Worm (Caenorhabditis elegans) whole organism, L1 larva: ENCODE measurements around the gene vrk-1.

Source experiments
- ama-1 ChIP-seq: fragments of 150-350 bp; optimal IDR thresholded peaks from 2 replicates; lab custom pipeline; 2014
- blmp-1 ChIP-seq: fragments of 150-350 bp; optimal IDR thresholded peaks from 2 replicates; lab custom pipeline; 2014; ENCODE audit warnings: missing biosample characterization, missing genetic modification characterization
- ceh-82 ChIP-seq, 3 experiments: fragments of 150-350 bp in 1 of 3; sonication (generic microtip) in 2 of 3; optimal IDR thresholded peaks; 2 replicates each; lab custom pipeline; 2014 to 2017; ENCODE audit warnings: missing biosample characterization in 3 of 3, missing genetic modification characterization in 3 of 3
- dsc-1 ChIP-seq: sonication (generic microtip); optimal IDR thresholded peaks from 2 replicates; lab custom pipeline; 2016; ENCODE audit warnings: mild to moderate bottlenecking, missing genetic modification characterization, missing compliant biosample characterization
- efl-1 ChIP-seq, 4 experiments: fragments of 150-350 bp; optimal IDR thresholded peaks in 3 of 4; peaks in 1 of 4; 1 replicate in 1 of 4; 2 replicates in 3 of 4; lab custom pipeline; 2014; ENCODE audit warnings: missing biosample characterization in 2 of 4, missing genetic modification characterization in 2 of 4, missing genetic modification reagents in 2 of 4
- efl-3 ChIP-seq: fragments of 200-800 bp; sonication (Bioruptor generic); optimal IDR thresholded peaks from 2 replicates; lab custom pipeline; 2018; ENCODE audit warnings: mild to moderate bottlenecking, missing genetic modification characterization, missing compliant biosample characterization
- elt-2 ChIP-seq: sonication (generic microtip); optimal IDR thresholded peaks from 2 replicates; lab custom pipeline; 2016; ENCODE audit warnings: missing genetic modification characterization, mild to moderate bottlenecking, inconsistent platforms, missing compliant biosample characterization, missing genetic modification reagents
- elt-3 ChIP-seq, 6 experiments: fragments of 150-350 bp in 1 of 6; sonication (generic microtip); optimal IDR thresholded peaks; 2 replicates each; lab custom pipeline; 2017 to 2018; ENCODE audit warnings: missing biosample characterization in 6 of 6, missing genetic modification characterization in 6 of 6, inconsistent platforms in 1 of 6
- fkh-8 ChIP-seq: sonication (generic microtip); optimal IDR thresholded peaks from 2 replicates; lab custom pipeline; 2016; ENCODE audit warnings: mild to moderate bottlenecking, missing genetic modification characterization, missing compliant biosample characterization
- hlh-4 ChIP-seq: sonication (generic microtip); optimal IDR thresholded peaks from 2 replicates; lab custom pipeline; 2016; ENCODE audit warnings: mild to moderate bottlenecking, missing genetic modification characterization, missing compliant biosample characterization
- hpl-2 ChIP-seq: fragments of 150-350 bp; optimal IDR thresholded peaks from 2 replicates; lab custom pipeline; 2014; ENCODE audit warnings: missing biosample characterization, missing genetic modification reagents, missing genetic modification characterization
- jun-1 ChIP-seq: fragments of 150-350 bp; optimal IDR thresholded peaks from 2 replicates; lab custom pipeline; 2014; ENCODE audit warnings: missing biosample characterization, missing genetic modification reagents, missing genetic modification characterization
- lin-13 ChIP-seq: fragments of 150-350 bp; optimal IDR thresholded peaks from 2 replicates; lab custom pipeline; 2014; ENCODE audit warnings: missing biosample characterization, missing genetic modification reagents, missing genetic modification characterization
- lin-14 ChIP-seq: fragments of 200-800 bp; sonication (Bioruptor generic); optimal IDR thresholded peaks from 2 replicates; lab custom pipeline; 2018; ENCODE audit warnings: mild to moderate bottlenecking, missing genetic modification characterization, moderate library complexity, missing compliant biosample characterization
- lin-15B ChIP-seq: fragments of 150-350 bp; sonication (generic microtip); optimal IDR thresholded peaks from 3 replicates; lab custom pipeline; 2014; ENCODE audit warnings: missing biosample characterization, missing genetic modification characterization
- lin-35 ChIP-seq, 2 experiments: fragments of 150-350 bp; optimal IDR thresholded peaks; 2 replicates each; lab custom pipeline; 2014; ENCODE audit warnings: missing biosample characterization in 2 of 2, missing genetic modification characterization in 2 of 2, missing genetic modification reagents in 2 of 2
- lsy-2 ChIP-seq, 2 experiments: fragments of 150-350 bp; optimal IDR thresholded peaks; 2 replicates each; lab custom pipeline; 2014; ENCODE audit warnings: missing biosample characterization in 2 of 2, missing genetic modification characterization in 2 of 2
- mab-9 ChIP-seq: fragments of 200-800 bp; sonication (Bioruptor generic); IDR thresholded peaks from 2 replicates; pipeline ENCODE4 v1.3.6; 2022; ENCODE audit warnings: missing genetic modification reagents, missing genetic modification characterization, missing compliant biosample characterization
- mdl-1 ChIP-seq, 2 experiments: fragments of 150-350 bp; optimal IDR thresholded peaks; 2 replicates each; lab custom pipeline; 2014 to 2017; ENCODE audit warnings: missing biosample characterization in 2 of 2, missing genetic modification characterization in 2 of 2, inconsistent platforms in 1 of 2
- mef-2 ChIP-seq: fragments of 150-350 bp; optimal IDR thresholded peaks from 2 replicates; lab custom pipeline; 2014; ENCODE audit warnings: missing biosample characterization, missing genetic modification characterization
- mep-1 ChIP-seq: fragments of 150-350 bp; optimal IDR thresholded peaks from 2 replicates; lab custom pipeline; 2014; ENCODE audit warnings: missing biosample characterization, missing genetic modification characterization
- nhr-19 ChIP-seq: fragments of 200-800 bp; sonication (Bioruptor generic); conservative IDR thresholded peaks from 2 replicates; pipeline ENCODE4 v1.3.6; 2022; ENCODE audit warnings: missing genetic modification characterization, missing compliant biosample characterization
- nhr-20 ChIP-seq: sonication (generic microtip); optimal IDR thresholded peaks from 2 replicates; lab custom pipeline; 2016; ENCODE audit warnings: mild to moderate bottlenecking, missing genetic modification characterization, missing compliant biosample characterization
- nhr-28 ChIP-seq: fragments of 150-350 bp; optimal IDR thresholded peaks from 2 replicates; lab custom pipeline; 2014; ENCODE audit warnings: missing biosample characterization, missing genetic modification characterization
- nhr-47 ChIP-seq: sonication (generic microtip); optimal IDR thresholded peaks from 2 replicates; lab custom pipeline; 2016; ENCODE audit warnings: mild to moderate bottlenecking, missing genetic modification characterization, moderate library complexity, missing compliant biosample characterization
- nhr-71 ChIP-seq: sonication (generic microtip); optimal IDR thresholded peaks from 2 replicates; lab custom pipeline; 2016; ENCODE audit warnings: mild to moderate bottlenecking, missing genetic modification characterization, moderate library complexity, missing compliant biosample characterization
- nhr-77 ChIP-seq: fragments of 150-350 bp; optimal IDR thresholded peaks from 2 replicates; lab custom pipeline; 2014; ENCODE audit warnings: missing biosample characterization, missing genetic modification characterization
- nhr-84 ChIP-seq: sonication (generic microtip); optimal IDR thresholded peaks from 2 replicates; lab custom pipeline; 2017; ENCODE audit warnings: missing biosample characterization, missing genetic modification characterization
- nhr-85 ChIP-seq: sonication (generic microtip); peaks from one replicate; lab custom pipeline; 2016; ENCODE audit warnings: missing genetic modification characterization, inconsistent platforms, missing compliant biosample characterization
- nhr-90 ChIP-seq: sonication (generic microtip); optimal IDR thresholded peaks from 2 replicates; lab custom pipeline; 2016; ENCODE audit warnings: mild to moderate bottlenecking, missing genetic modification characterization, missing compliant biosample characterization; ENCODE audit not compliant: poor library complexity
- pag-3 ChIP-seq: sonication (generic microtip); optimal IDR thresholded peaks from 2 replicates; lab custom pipeline; 2017; ENCODE audit warnings: missing genetic modification characterization, mild to moderate bottlenecking, missing compliant biosample characterization, antibody characterized with exemption, borderline replicate concordance; ENCODE audit not compliant: insufficient read depth
- pax-3 ChIP-seq: fragments of 200-800 bp; sonication (Bioruptor generic); optimal IDR thresholded peaks from 2 replicates; lab custom pipeline; 2018; ENCODE audit warnings: mild to moderate bottlenecking, missing genetic modification characterization, moderate library complexity, missing compliant biosample characterization
- pqm-1 ChIP-seq: sonication (generic microtip); optimal IDR thresholded peaks from 3 replicates; lab custom pipeline; 2017; ENCODE audit warnings: missing biosample characterization, missing genetic modification characterization
- snu-23 ChIP-seq: sonication (generic microtip); optimal IDR thresholded peaks from 2 replicates; lab custom pipeline; 2016; ENCODE audit warnings: missing genetic modification characterization, missing compliant biosample characterization
- sox-4 ChIP-seq: sonication (generic microtip); optimal IDR thresholded peaks from 2 replicates; lab custom pipeline; 2016; ENCODE audit warnings: missing genetic modification characterization, missing compliant biosample characterization
- sup-37 ChIP-seq: fragments of 200-800 bp; sonication (Bioruptor generic); optimal IDR thresholded peaks from 2 replicates; lab custom pipeline; 2018; ENCODE audit warnings: mild to moderate bottlenecking, missing genetic modification characterization, missing compliant biosample characterization
- unc-130 ChIP-seq: fragments of 150-350 bp; optimal IDR thresholded peaks from 2 replicates; lab custom pipeline; 2017; ENCODE audit warnings: missing biosample characterization, missing genetic modification characterization, inconsistent platforms
- unc-62 ChIP-seq: fragments of 150-350 bp; optimal IDR thresholded peaks from 2 replicates; lab custom pipeline; 2014; ENCODE audit warnings: missing biosample characterization, missing genetic modification reagents, missing genetic modification characterization
- unc-86 ChIP-seq: sonication (generic microtip); optimal IDR thresholded peaks from 2 replicates; lab custom pipeline; 2016; ENCODE audit warnings: missing genetic modification characterization, missing compliant biosample characterization
- zip-4 ChIP-seq: fragments of 200-800 bp; sonication (Bioruptor generic); optimal IDR thresholded peaks from 2 replicates; lab custom pipeline; 2018; ENCODE audit warnings: mild to moderate bottlenecking, missing genetic modification characterization, moderate library complexity, missing compliant biosample characterization
- ztf-4 ChIP-seq: fragments of 150-350 bp; optimal IDR thresholded peaks from 2 replicates; lab custom pipeline; 2014; ENCODE audit warnings: missing biosample characterization, missing genetic modification characterization

vrk-1 gene

ce11 chrII:5885966-5886621 is 35.7 kb upstream of the vrk-1 start:
- 0 out of 2 replicates have a peak, but pooled peaks have one; percentile 23 for TF ChIP-seq nhr-19 (GFP tag; lab: Robert Waterston, UW)
- TF ChIP-seq efl-1 (optimal IDR thresholded peaks at IDR 0.05; lab: Kevin White, UChicago) = no peak
- peak in 1 of 2 experiments; percentile 90 for TF ChIP-seq efl-1 (GFP tag; optimal IDR thresholded peaks at IDR 0.05 in 1 of 2; lab: Kevin White, UChicago)
- TF ChIP-seq zip-4 = peak; percentile 28
- no peak for TF ChIP-seq pax-3 (tag; lab: Kevin White, UChicago)
- peak; percentile 32 for TF ChIP-seq snu-23
- TF ChIP-seq unc-62 (GFP tag; lab: Kevin White, UChicago) = no peak
- TF ChIP-seq lin-35 (GFP tag; optimal IDR thresholded peaks at IDR 0.05; lab: Kevin White, UChicago) = peak in 1 of 2 experiments; percentile 58
- TF ChIP-seq efl-3 (GFP tag; lab: Kevin White, UChicago) = no peak
- TF ChIP-seq nhr-47 (tag; lab: Kevin White, UChicago) = no peak
- no peak for TF ChIP-seq sup-37 (GFP tag; lab: Kevin White, UChicago)
- no peak for TF ChIP-seq hlh-4 (tag; lab: Kevin White, UChicago)
- peak; percentile 68 for TF ChIP-seq lin-14
- TF ChIP-seq lsy-2 (tag; optimal IDR thresholded peaks at IDR 0.05; lab: Kevin White, UChicago) = peak in 1 of 2 experiments; percentile 33
- no peak for TF ChIP-seq ama-1 (lab: Kevin White, UChicago)
- TF ChIP-seq pqm-1 (tag; lab: Kevin White, UChicago) = no peak
- peak in 1 of 2 experiments; percentile 15 for TF ChIP-seq mdl-1 (tag; optimal IDR thresholded peaks at IDR 0.05; lab: Kevin White, UChicago)
- TF ChIP-seq elt-3 (tag; optimal IDR thresholded peaks at IDR 0.05; lab: Kevin White, UChicago) = peak in 5 of 6 experiments; percentile 21 to 96 (median 35)
- TF ChIP-seq jun-1 (tag; lab: Kevin White, UChicago) = peak; percentile 46
- no peak for TF ChIP-seq unc-130 (tag; lab: Kevin White, UChicago)
- peak; percentile 28 for TF ChIP-seq elt-2
- peak; percentile 5 for TF ChIP-seq nhr-90 (tag; lab: Kevin White, UChicago)
- TF ChIP-seq nhr-71 (tag; lab: Kevin White, UChicago) = peak; percentile 6
- TF ChIP-seq unc-86 = no peak
- no peak for TF ChIP-seq nhr-28
- TF ChIP-seq mef-2 (tag; lab: Kevin White, UChicago) = no peak
- TF ChIP-seq pag-3 = peak; percentile 57
- peak; percentile 6 for TF ChIP-seq hpl-2
- TF ChIP-seq mep-1 = no peak
- TF ChIP-seq nhr-77 = no peak
- TF ChIP-seq ztf-4 (tag; lab: Kevin White, UChicago) = no peak
- peak; percentile 88 for TF ChIP-seq nhr-85
- TF ChIP-seq ceh-82 (tag; optimal IDR thresholded peaks at IDR 0.05; lab: Kevin White, UChicago) = no peak
- TF ChIP-seq nhr-84 (tag; lab: Kevin White, UChicago) = no peak
- TF ChIP-seq sox-4 = no peak
- TF ChIP-seq blmp-1 (tag; lab: Kevin White, UChicago) = peak; percentile 95
- no peak for TF ChIP-seq lin-13

ce11 chrII:5889417-5890139 is 32.2 kb upstream of the vrk-1 start:
- TF ChIP-seq nhr-20 (no peak), lin-14 (peak; percentile 25), lin-35 (GFP tag; optimal IDR thresholded peaks at IDR 0.05; lab: Kevin White, UChicago) (no peak), unc-62 (GFP tag; lab: Kevin White, UChicago) (no peak), pag-3 (no peak), snu-23 (no peak), nhr-71 (tag; lab: Kevin White, UChicago) (peak; percentile 26), efl-1 (optimal IDR thresholded peaks at IDR 0.05; lab: Kevin White, UChicago) (no peak), efl-1 (GFP tag; optimal IDR thresholded peaks at IDR 0.05 in 1 of 2; lab: Kevin White, UChicago) (peak in 1 of 2 experiments; percentile 58), lin-15B (no peak), mab-9 (GFP tag; lab: Robert Waterston, UW) (no peak), fkh-8 (tag; lab: Kevin White, UChicago) (peak; percentile 87), dsc-1 (tag; lab: Kevin White, UChicago) (peak; percentile 65)
